Fruit fly (Drosophila melanogaster): ENCODE data around the gene Qsox4.

Gene Qsox4

DNA sequence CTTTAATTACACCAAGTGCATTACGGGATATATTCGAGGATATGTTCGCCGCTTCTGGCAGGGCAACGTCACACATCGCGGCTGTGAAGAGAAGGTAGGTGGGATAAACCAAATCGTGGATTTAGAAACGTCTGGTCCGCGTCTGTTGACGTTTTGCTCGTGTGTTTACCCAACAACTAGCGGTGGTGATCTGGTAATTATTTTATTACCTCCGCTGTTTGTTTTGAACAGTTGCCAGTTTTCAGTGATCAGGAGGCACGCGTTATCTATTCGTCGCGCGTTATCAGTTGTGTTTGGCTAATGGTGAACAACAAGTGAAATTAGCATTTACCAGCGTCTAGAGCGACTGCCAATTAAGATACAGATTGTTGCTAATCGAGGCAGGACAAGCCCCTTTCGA is 26.5 kb downstream of the Qsox4 start (continued):
- no peak for TF ChIP-seq Elba2 (GFP tag; optimal IDR thresholded peaks at IDR 0.05)
- TF ChIP-seq CG12104 (GFP tag; optimal IDR thresholded peaks at IDR 0.05) = no peak
- TF ChIP-seq oc (tag; optimal IDR thresholded peaks at IDR 0.05) = no peak
- no peak for TF ChIP-seq CG7357 (GFP tag; IDR thresholded peaks at IDR 0.05)
- TF ChIP-seq Mrtf (GFP tag; IDR thresholded peaks at IDR 0.05) = no peak
- no peak for TF ChIP-seq Camta (GFP tag; optimal IDR thresholded peaks at IDR 0.05)
- TF ChIP-seq mirr (GFP tag; optimal IDR thresholded peaks at IDR 0.05) = peak; percentile 89
- TF ChIP-seq CG2129 (GFP tag; IDR thresholded peaks at IDR 0.05; ENCODE audit: partially characterized antibody) = no peak
- TF ChIP-seq NC2α (GFP tag; optimal IDR thresholded peaks at IDR 0.05) = no peak
- TF ChIP-seq CG13624 (GFP tag; optimal IDR thresholded peaks at IDR 0.05) = no peak
- TF ChIP-seq h (optimal IDR thresholded peaks at IDR 0.05) = no peak
- peak in 1 of 2 experiments; percentile 27 for TF ChIP-seq insv (GFP tag; optimal IDR thresholded peaks at IDR 0.05)
- TF ChIP-seq H2.0 (GFP tag; IDR thresholded peaks at IDR 0.05) = no peak
- TF ChIP-seq CG12659 (GFP tag; optimal IDR thresholded peaks at IDR 0.05) = peak; percentile 29
- no peak for TF ChIP-seq MESR4 (GFP tag; optimal IDR thresholded peaks at IDR 0.05)
- no peak for TF ChIP-seq Jarid2 (GFP tag; optimal IDR thresholded peaks at IDR 0.05)
- TF ChIP-seq Doc2 (GFP tag; IDR thresholded peaks at IDR 0.05) = no peak
- no peak for TF ChIP-seq CG8290 (GFP tag; optimal IDR thresholded peaks at IDR 0.05)
- TF ChIP-seq CG8290 (tag; optimal IDR thresholded peaks at IDR 0.05) = peak in 1 of 2 experiments; percentile 78
- peak; percentile 19 for TF ChIP-seq CG4854 (GFP tag; optimal IDR thresholded peaks at IDR 0.05)
- no peak for TF ChIP-seq GATAe (GFP tag; conservative IDR thresholded peaks at IDR 0.05)
- TF ChIP-seq usp (GFP tag; optimal IDR thresholded peaks at IDR 0.05) = no peak
- no peak for TF ChIP-seq dysf (GFP tag; IDR thresholded peaks at IDR 0.05)
- peak; percentile 55 for TF ChIP-seq CG6854 (GFP tag; optimal IDR thresholded peaks at IDR 0.05)
- TF ChIP-seq CG12769 (tag; optimal IDR thresholded peaks at IDR 0.05) = peak; percentile 66
- TF ChIP-seq cg (GFP tag; optimal IDR thresholded peaks at IDR 0.05) = no peak
- TF ChIP-seq CG11723 (GFP tag; optimal IDR thresholded peaks at IDR 0.05) = no peak
- no peak for TF ChIP-seq Max (GFP tag; optimal IDR thresholded peaks at IDR 0.05)
- no peak for TF ChIP-seq CG1792 (GFP tag; optimal IDR thresholded peaks at IDR 0.05)
- TF ChIP-seq Pdp1 (GFP tag; optimal IDR thresholded peaks at IDR 0.05) = peak in 1 of 2 experiments; percentile 34
- TF ChIP-seq Sin3A (optimal IDR thresholded peaks at IDR 0.05) = no peak
- TF ChIP-seq en (GFP tag; optimal IDR thresholded peaks at IDR 0.05) = no peak
- peak; percentile 60 for TF ChIP-seq MTF-1 (GFP tag; optimal IDR thresholded peaks at IDR 0.05; ENCODE audit: borderline replicate concordance)
- TF ChIP-seq kah (GFP tag; optimal IDR thresholded peaks at IDR 0.05) = peak; percentile 24
- no peak for TF ChIP-seq cad (GFP tag; optimal IDR thresholded peaks at IDR 0.05)
- no peak for TF ChIP-seq CG42726 (GFP tag; IDR thresholded peaks at IDR 0.05; ENCODE audit: partially characterized antibody)
- no peak for TF ChIP-seq CG12942 (GFP tag; optimal IDR thresholded peaks at IDR 0.05)
- TF ChIP-seq pros (GFP tag; optimal IDR thresholded peaks at IDR 0.05) = no peak
- TF ChIP-seq CG10147 (GFP tag; optimal IDR thresholded peaks at IDR 0.05) = no peak
- TF ChIP-seq CG3407 (GFP tag; optimal IDR thresholded peaks at IDR 0.05) = peak; percentile 92
- peak; percentile 3 for TF ChIP-seq CG5180 (GFP tag; optimal IDR thresholded peaks at IDR 0.05)
- no peak for TF ChIP-seq CG10366 (GFP tag; IDR thresholded peaks at IDR 0.05)
- TF ChIP-seq Six4 (GFP tag; optimal IDR thresholded peaks at IDR 0.05) = no peak
- TF ChIP-seq NFAT (GFP tag; IDR thresholded peaks at IDR 0.05) = no peak
- TF ChIP-seq CG32767 (GFP tag; IDR thresholded peaks at IDR 0.05) = no peak
- TF ChIP-seq CG8388 (GFP tag; optimal IDR thresholded peaks at IDR 0.05) = no peak
- peak; percentile 57 for TF ChIP-seq Hey (tag; optimal IDR thresholded peaks at IDR 0.05)
- peak; percentile 82 for TF ChIP-seq Fer1 (GFP tag; optimal IDR thresholded peaks at IDR 0.05)
- no peak for TF ChIP-seq ewg (GFP tag; optimal IDR thresholded peaks at IDR 0.05)
- TF ChIP-seq CG17802 (tag; optimal IDR thresholded peaks at IDR 0.05) = no peak
- TF ChIP-seq Optix (GFP tag; IDR thresholded peaks at IDR 0.05) = no peak
- TF ChIP-seq luna (GFP tag; optimal IDR thresholded peaks at IDR 0.05) = no peak
- no peak for TF ChIP-seq jumu (GFP tag; optimal IDR thresholded peaks at IDR 0.05)

Measured in whole organism, embryonic.